Worm (Caenorhabditis elegans): Measurements from ENCODE around the gene C29F9.8.

C29F9.8 gene

ce11 chrIII:89155-89554, 7.8 kb downstream of the C29F9.8 start (continued):
- TF ChIP-seq spr-1 (tag; optimal IDR thresholded peaks at IDR 0.05) (peak; percentile 26), daf-19 (GFP tag; conservative IDR thresholded peaks at IDR 0.05) (0 out of 2 replicates have a peak, but pooled peaks have one; percentile 65), nhr-237 (tag; optimal IDR thresholded peaks at IDR 0.05) (no peak), mep-1 (tag; optimal IDR thresholded peaks at IDR 0.05) (peak; percentile 69), zag-1 (tag; optimal IDR thresholded peaks at IDR 0.05) (no peak), snpc-4 (tag; optimal IDR thresholded peaks at IDR 0.05) (no peak), zip-2 (tag; optimal IDR thresholded peaks at IDR 0.05) (peak; percentile 11), dmd-9 (GFP tag; IDR thresholded peaks at IDR 0.05) (0 out of 2 replicates have a peak, but pooled peaks have one; percentile 55), zfp-3 (GFP tag; conservative IDR thresholded peaks at IDR 0.05) (peak; percentile 51; the same call in 1 of the 2 replicates), sdz-12 (GFP tag; optimal IDR thresholded peaks at IDR 0.05) (no peak), mes-2 (tag; optimal IDR thresholded peaks at IDR 0.05; ENCODE audit: poor library complexity, severe bottlenecking) (peak; percentile 72), pqm-1 (tag; optimal IDR thresholded peaks at IDR 0.05) (no peak), aha-1 (tag) (no peak), Y48G9A.11 (GFP tag; IDR thresholded peaks at IDR 0.05) (peak; percentile 93), dmd-8 (GFP tag; IDR thresholded peaks at IDR 0.05) (peak; percentile 80), nhr-6 (tag; optimal IDR thresholded peaks at IDR 0.05) (no peak), nhr-10 (tag; optimal IDR thresholded peaks at IDR 0.05) (no peak), Y75B8A.6 (GFP tag; IDR thresholded peaks at IDR 0.05) (no peak), nhr-102 (tag; optimal IDR thresholded peaks at IDR 0.05) (peak; percentile 52), daf-16 (GFP tag; optimal IDR thresholded peaks at IDR 0.05) (peak in 1 of 2 experiments; percentile 75), daf-16 (tag; optimal IDR thresholded peaks at IDR 0.05) (peak; percentile 41), mdt-29 (GFP tag; IDR thresholded peaks at IDR 0.05) (no peak), ZK546.5 (tag; optimal IDR thresholded peaks at IDR 0.05) (no peak), vab-7 (GFP tag; IDR thresholded peaks at IDR 0.05) (peak; percentile 61; the same call in 1 of the 2 replicates), nhr-42 (GFP tag; IDR thresholded peaks at IDR 0.05) (0 out of 2 replicates have a peak, but pooled peaks have one; percentile 47), nhr-111 (GFP tag; optimal IDR thresholded peaks at IDR 0.05) (no peak), unc-39 (tag; optimal IDR thresholded peaks at IDR 0.05) (no peak), arid-1 (GFP tag; conservative IDR thresholded peaks at IDR 0.05) (peak; percentile 81), madf-5 (GFP tag; IDR thresholded peaks at IDR 0.05) (peak in 1 of 2 experiments; percentile 79; a peak in 2 of 4 replicates), dpl-1 (GFP tag; optimal IDR thresholded peaks at IDR 0.05) (peak; percentile 30), madf-9 (GFP tag; conservative IDR thresholded peaks at IDR 0.05) (0 out of 2 replicates have a peak, but pooled peaks have one; percentile 60), dve-1 (tag; optimal IDR thresholded peaks at IDR 0.05; ENCODE audit: insufficient read depth) (peak; percentile 70), saeg-2 (GFP tag; IDR thresholded peaks at IDR 0.05) (0 out of 2 replicates have a peak, but pooled peaks have one; percentile 52), hmg-1.1 (GFP tag; IDR thresholded peaks at IDR 0.05) (peak; percentile 62), gei-8 (GFP tag; optimal IDR thresholded peaks at IDR 0.05) (peak; percentile 56), rbr-2 (tag; optimal IDR thresholded peaks at IDR 0.05) (peak; percentile 12), ztf-7 (tag; optimal IDR thresholded peaks at IDR 0.05) (peak; percentile 26), unc-62 (GFP tag; optimal IDR thresholded peaks at IDR 0.05 in 1 of 2) (peak in 1 of 2 experiments; percentile 84), unc-62 (tag; optimal IDR thresholded peaks at IDR 0.05) (no peak), tag-97 (GFP tag; IDR thresholded peaks at IDR 0.05) (no peak), php-3 (GFP tag; IDR thresholded peaks at IDR 0.05) (peak; percentile 46; the same call in 1 of the 2 replicates), dmd-6 (GFP tag; IDR thresholded peaks at IDR 0.05) (peak; percentile 40), daf-8 (GFP tag; IDR thresholded peaks at IDR 0.05) (no peak), nhr-28 (tag; optimal IDR thresholded peaks at IDR 0.05) (no peak), F26F4.8 (GFP tag; conservative IDR thresholded peaks at IDR 0.05) (peak; percentile 66; the same call in 1 of the 2 replicates), ctbp-1 (GFP tag; IDR thresholded peaks at IDR 0.05) (peak; percentile 44; the same call in 1 of the 2 replicates), lir-3 (tag; optimal IDR thresholded peaks at IDR 0.05) (peak; percentile 39)
